Worm (Caenorhabditis elegans) whole organism, midembryonic: ENCODE measurements around the gene eri-3.

Source experiments
- T22C8.4 ChIP-seq: fragments of 200-800 bp; sonication (Bioruptor generic); IDR thresholded peaks from 2 replicates; pipeline ENCODE4 v1.3.6; 2022; ENCODE audit warnings: missing genetic modification characterization, missing compliant biosample characterization
- cog-1 ChIP-seq: sonication (generic microtip); optimal IDR thresholded peaks from 2 replicates; lab custom pipeline; 2016; ENCODE audit warnings: missing genetic modification characterization, missing compliant biosample characterization
- flt-1 ChIP-seq: fragments of 200-800 bp; sonication (Bioruptor generic); IDR thresholded peaks from 2 replicates; pipeline ENCODE4 v1.3.6; 2022; ENCODE audit warnings: missing genetic modification characterization, missing compliant biosample characterization
- klf-2 ChIP-seq: fragments of 200-800 bp; sonication (Bioruptor generic); conservative IDR thresholded peaks from 2 replicates; pipeline ENCODE4 v1.3.6; 2022; ENCODE audit warnings: missing genetic modification reagents, missing genetic modification characterization, missing compliant biosample characterization
- med-1 ChIP-seq: sonication (generic microtip); optimal IDR thresholded peaks from 2 replicates; lab custom pipeline; 2017; ENCODE audit warnings: missing genetic modification characterization, mild to moderate bottlenecking, missing compliant biosample characterization, antibody characterized with exemption, missing genetic modification reagents; ENCODE audit not compliant: insufficient read depth
- ref-1 ChIP-seq: fragments of 200-800 bp; sonication (Bioruptor generic); conservative IDR thresholded peaks from 2 replicates; pipeline ENCODE4 v1.3.6; 2022; ENCODE audit warnings: missing genetic modification reagents, missing genetic modification characterization, missing compliant biosample characterization
- tab-1 ChIP-seq: fragments of 200-800 bp; sonication (Bioruptor generic); IDR thresholded peaks from 2 replicates; pipeline ENCODE4 v1.3.6; 2022; ENCODE audit warnings: missing genetic modification characterization, missing compliant biosample characterization
- ztf-23 ChIP-seq: fragments of 200-800 bp; sonication (Bioruptor generic); IDR thresholded peaks from 2 replicates; pipeline ENCODE4 v1.3.6; 2022; ENCODE audit warnings: missing genetic modification reagents, missing genetic modification characterization, missing compliant biosample characterization
- ztf-29 ChIP-seq: fragments of 200-800 bp; sonication (Bioruptor generic); IDR thresholded peaks from 2 replicates; pipeline ENCODE4 v1.3.6; 2022; ENCODE audit warnings: missing genetic modification reagents, missing genetic modification characterization, missing compliant biosample characterization

eri-3 gene

ce11 chrII:1123208-1123607 is at the start of gene eri-3, which contains the start of gene sut-1:
Gene eri-3, plus strand, starts transcription at chrII:1123534.
Gene sut-1, minus strand, starts transcription at chrII:1123265.
- TF ChIP-seq cog-1 (tag; lab: Kevin White, UChicago) (no peak), ref-1 (GFP tag; lab: Robert Waterston, UW) (no peak), ztf-29 (no peak), flt-1 (no peak), klf-2 (GFP tag; lab: Robert Waterston, UW) (no peak), T22C8.4 (GFP tag; lab: Robert Waterston, UW) (no peak), tab-1 (GFP tag; lab: Robert Waterston, UW) (no peak), med-1 (no peak), ztf-23 (GFP tag; lab: Robert Waterston, UW) (no peak)

DNA sequence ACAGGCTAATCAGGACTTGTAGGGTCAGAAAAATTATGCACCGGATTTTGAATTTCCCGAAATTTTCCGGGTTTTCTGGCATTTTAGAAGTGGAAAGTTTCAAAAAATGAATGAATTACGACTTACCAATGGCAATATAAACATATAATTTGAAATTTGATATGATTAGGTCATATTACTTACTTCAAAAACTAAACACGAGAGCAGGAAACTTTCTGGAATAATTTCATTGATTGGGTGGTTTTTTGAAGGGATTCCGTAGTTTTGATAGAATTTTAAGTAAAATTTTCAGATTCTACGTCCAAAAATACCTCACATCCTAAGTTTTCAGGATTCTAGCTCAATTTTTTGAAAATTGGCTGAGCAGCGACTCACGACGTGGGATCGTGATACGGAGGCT is 47.9 kb upstream of the eri-3 start, which contains the start of gene K02E7.11:
Gene K02E7.11 (minus strand): TSS at position 101 of the 400 bp plus-strand sequence.
- TF ChIP-seq ztf-23 (GFP tag; lab: Robert Waterston, UW) = no peak
- no peak for TF ChIP-seq med-1

- TF ChIP-seq cog-1 (tag; lab: Kevin White, UChicago) (no peak), tab-1 (GFP tag; lab: Robert Waterston, UW) (no peak), ref-1 (GFP tag; lab: Robert Waterston, UW) (no peak), ztf-29 (no peak), med-1 (no peak), klf-2 (GFP tag; lab: Robert Waterston, UW) (no peak), T22C8.4 (GFP tag; lab: Robert Waterston, UW) (no peak), ztf-23 (GFP tag; lab: Robert Waterston, UW) (no peak), flt-1 (no peak)
These were observed 40.5 kb upstream of the eri-3 start, which contains the start of gene K02E7.1 for ce11 chrII:1082859-1083258. Gene K02E7.1, plus strand, starts transcription at chrII:1083159.

ce11 chrII:1084899-1085298 is 38.4 kb upstream of the eri-3 start:
- TF ChIP-seq flt-1 (no peak), cog-1 (tag; lab: Kevin White, UChicago) (peak; percentile 39)

DNA sequence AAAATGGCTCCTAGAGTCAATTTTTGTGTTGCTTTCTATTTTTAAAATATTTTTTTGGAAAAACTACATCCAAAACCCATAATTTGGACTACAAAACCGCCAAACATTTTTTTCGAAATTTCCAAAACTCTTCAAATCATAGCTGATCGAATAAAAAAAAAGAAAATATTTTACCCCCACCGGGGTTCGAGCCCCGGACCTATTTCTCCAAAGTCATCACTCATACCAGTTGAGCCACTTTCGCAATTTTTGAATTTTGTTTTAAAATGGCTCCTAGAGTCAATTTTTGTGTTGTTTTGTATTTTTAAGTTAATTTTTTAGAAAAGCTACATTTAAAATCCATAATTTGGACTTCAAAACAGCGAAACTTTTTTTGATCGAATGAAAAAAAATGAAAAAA is 37.8 kb upstream of the eri-3 start:
- no peak for TF ChIP-seq T22C8.4 (GFP tag; lab: Robert Waterston, UW)
- no peak for TF ChIP-seq ztf-29
- no peak for TF ChIP-seq ref-1 (GFP tag; lab: Robert Waterston, UW)
- TF ChIP-seq cog-1 (tag; lab: Kevin White, UChicago) = no peak
- no peak for TF ChIP-seq flt-1
- TF ChIP-seq tab-1 (GFP tag; lab: Robert Waterston, UW) = no peak
- TF ChIP-seq med-1 = no peak

- TF ChIP-seq tab-1 (GFP tag; lab: Robert Waterston, UW) = no peak
These were observed 36.9 kb upstream of the eri-3 start for ce11 chrII:1086479-1086878.

DNA sequence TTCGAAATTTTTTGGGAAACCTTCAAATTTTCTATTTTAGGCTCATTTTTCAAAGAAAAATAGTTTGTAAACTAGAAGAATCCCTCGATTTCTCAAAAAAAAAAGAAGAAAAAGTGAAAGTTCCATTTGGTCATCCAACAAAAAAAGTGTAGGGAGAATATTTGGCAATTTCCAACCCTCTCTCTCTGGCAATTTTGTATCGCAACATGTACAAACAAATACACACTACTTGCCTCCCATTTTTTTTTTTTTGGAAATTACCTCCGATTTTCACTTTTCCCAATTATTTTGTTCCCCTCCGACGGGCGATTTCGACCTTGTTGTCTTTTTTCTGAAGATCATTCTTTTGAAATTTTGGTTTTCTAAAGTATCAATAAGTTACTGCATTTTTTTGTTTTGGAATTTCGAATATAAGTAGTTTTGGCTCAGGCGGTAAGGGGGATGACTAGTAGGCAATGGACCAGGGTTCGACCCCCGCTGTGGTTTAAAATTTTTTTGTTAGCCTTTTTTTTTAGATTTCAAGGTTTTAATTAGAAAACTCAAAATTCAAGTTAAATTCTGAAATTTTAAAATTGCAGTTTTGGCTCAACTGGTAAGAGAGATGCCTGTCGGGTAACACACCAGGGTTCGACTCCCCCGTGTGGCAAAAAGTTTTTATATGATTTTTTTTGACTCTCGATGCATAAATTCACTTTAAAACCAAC is 34.7 kb upstream of the eri-3 start:
- TF ChIP-seq ztf-29 = no peak
- TF ChIP-seq tab-1 (GFP tag; lab: Robert Waterston, UW) = no peak
- TF ChIP-seq ref-1 (GFP tag; lab: Robert Waterston, UW) = no peak
- no peak for TF ChIP-seq klf-2 (GFP tag; lab: Robert Waterston, UW)
- TF ChIP-seq cog-1 (tag; lab: Kevin White, UChicago) = no peak
- TF ChIP-seq T22C8.4 (GFP tag; lab: Robert Waterston, UW) = no peak
- no peak for TF ChIP-seq flt-1

ce11 chrII:1090743-1091142 is 32.6 kb upstream of the eri-3 start:
- TF ChIP-seq ref-1 (GFP tag; lab: Robert Waterston, UW) (no peak), ztf-23 (GFP tag; lab: Robert Waterston, UW) (no peak), T22C8.4 (GFP tag; lab: Robert Waterston, UW) (no peak)

- no peak for TF ChIP-seq ztf-29
- TF ChIP-seq ref-1 (GFP tag; lab: Robert Waterston, UW) = no peak
- TF ChIP-seq cog-1 (tag; lab: Kevin White, UChicago) = no peak
- TF ChIP-seq med-1 = no peak
- no peak for TF ChIP-seq tab-1 (GFP tag; lab: Robert Waterston, UW)
- no peak for TF ChIP-seq klf-2 (GFP tag; lab: Robert Waterston, UW)
- no peak for TF ChIP-seq T22C8.4 (GFP tag; lab: Robert Waterston, UW)
- no peak for TF ChIP-seq ztf-23 (GFP tag; lab: Robert Waterston, UW)
- no peak for TF ChIP-seq flt-1
These were observed 31.6 kb upstream of the eri-3 start, which contains the start of gene snf-3 for ce11 chrII:1091706-1092105. Gene snf-3, plus strand, starts transcription at chrII:1092006.

DNA sequence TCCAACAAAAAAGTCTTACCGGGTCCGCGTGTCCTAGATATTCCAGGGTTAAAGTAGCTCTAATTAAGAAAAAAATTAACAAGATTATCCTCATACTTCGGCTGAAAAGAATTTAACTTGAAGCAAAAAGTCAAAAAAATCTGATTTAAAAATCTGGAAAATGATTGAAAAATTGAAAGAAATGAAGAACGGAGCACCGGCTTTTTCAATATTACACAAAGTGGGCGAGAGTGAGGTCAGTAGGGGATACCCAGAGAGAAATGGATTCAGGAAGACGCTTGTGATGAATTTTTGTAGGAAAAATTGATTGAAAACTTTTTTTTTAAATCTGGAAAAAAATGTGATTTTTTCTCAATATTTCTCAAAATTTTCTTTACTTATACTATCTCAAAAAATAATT is 22.6 kb upstream of the eri-3 start, which contains the start of gene pho-14:
Gene pho-14 (minus strand): TSS at position 101 of the 400 bp plus-strand sequence.
- TF ChIP-seq ztf-23 (GFP tag; lab: Robert Waterston, UW) = no peak
- no peak for TF ChIP-seq tab-1 (GFP tag; lab: Robert Waterston, UW)
- no peak for TF ChIP-seq med-1
- TF ChIP-seq ztf-29 = no peak
- TF ChIP-seq ref-1 (GFP tag; lab: Robert Waterston, UW) = no peak
- no peak for TF ChIP-seq cog-1 (tag; lab: Kevin White, UChicago)
- TF ChIP-seq T22C8.4 (GFP tag; lab: Robert Waterston, UW) = no peak
- TF ChIP-seq klf-2 (GFP tag; lab: Robert Waterston, UW) = no peak
- no peak for TF ChIP-seq flt-1

- TF ChIP-seq med-1 = no peak
- no peak for TF ChIP-seq ztf-23 (GFP tag; lab: Robert Waterston, UW)
- TF ChIP-seq tab-1 (GFP tag; lab: Robert Waterston, UW) = no peak
- no peak for TF ChIP-seq cog-1 (tag; lab: Kevin White, UChicago)
- no peak for TF ChIP-seq flt-1
- TF ChIP-seq T22C8.4 (GFP tag; lab: Robert Waterston, UW) = no peak
- TF ChIP-seq ref-1 (GFP tag; lab: Robert Waterston, UW) = no peak
- TF ChIP-seq klf-2 (GFP tag; lab: Robert Waterston, UW) = no peak
These were observed 21.9 kb upstream of the eri-3 start for ce11 chrII:1101413-1101812.
